ENCODE assay signal across 3 worm cellular contexts in the genomic region with DNA sequence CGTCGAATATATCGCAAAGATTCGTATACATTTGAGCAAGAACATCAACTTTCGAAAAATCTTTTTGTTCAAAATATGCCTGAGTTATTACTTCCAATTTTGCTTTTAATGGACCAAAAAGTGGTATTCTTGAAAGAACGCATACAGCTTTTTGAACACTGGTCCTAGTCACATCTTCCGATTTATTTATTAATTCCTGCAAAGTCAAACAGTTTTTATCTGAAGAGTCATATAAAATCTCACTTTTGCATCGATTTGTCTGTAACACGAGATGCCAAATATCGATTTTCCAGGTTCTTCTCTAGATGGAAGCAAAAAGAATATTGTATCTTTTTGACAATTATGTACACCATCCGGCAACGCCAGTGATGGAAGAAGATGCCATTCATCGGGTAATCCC.
TF ChIP-seq lines count a peak whose summit lies in the region.

No protein-coding gene starts in this region.

TF ChIP-seq in whole organism, L4 larva, 104 proteins besides CTCF, POLR2A, EP300 and RAD21:
- TF ChIP-seq zfp-2 (tag; optimal IDR thresholded peaks at IDR 0.05; lab: Kevin White, UChicago) = no peak
- no peak for TF ChIP-seq mxl-3 (GFP tag; optimal IDR thresholded peaks at IDR 0.05; lab: Kevin White, UChicago)
- no peak for TF ChIP-seq zag-1 (tag; optimal IDR thresholded peaks at IDR 0.05; lab: Kevin White, UChicago)
- TF ChIP-seq daf-8 (GFP tag; IDR thresholded peaks at IDR 0.05; lab: Robert Waterston, UW) = no peak
- no peak for TF ChIP-seq egl-27 (tag; optimal IDR thresholded peaks at IDR 0.05; lab: Kevin White, UChicago)
- TF ChIP-seq lin-38 (GFP tag; IDR thresholded peaks at IDR 0.05; lab: Robert Waterston, UW) = no peak
- no peak for TF ChIP-seq T20F7.1 (GFP tag; optimal IDR thresholded peaks at IDR 0.05; lab: Kevin White, UChicago)
- TF ChIP-seq snpc-4 (tag; optimal IDR thresholded peaks at IDR 0.05; lab: Kevin White, UChicago) = no peak
- TF ChIP-seq lin-13 (GFP tag; optimal IDR thresholded peaks at IDR 0.05; lab: Kevin White, UChicago) = no peak
- no peak for TF ChIP-seq rbr-2 (tag; optimal IDR thresholded peaks at IDR 0.05; lab: Kevin White, UChicago)
- TF ChIP-seq aha-1 (tag; lab: Kevin White, UChicago) = peak; percentile 96
- peak; percentile 4 for TF ChIP-seq nhr-102 (tag; optimal IDR thresholded peaks at IDR 0.05; lab: Kevin White, UChicago)
- TF ChIP-seq lir-3 (tag; optimal IDR thresholded peaks at IDR 0.05; lab: Kevin White, UChicago) = no peak

TF ChIP-seq in whole organism, early embryonic, 17 proteins besides CTCF, POLR2A, EP300 and RAD21:
- peak; percentile 34; the same call in 1 of the 2 replicates for TF ChIP-seq pes-1 (GFP tag; IDR thresholded peaks at IDR 0.05; lab: Robert Waterston, UW)
- TF ChIP-seq hmg-4 (GFP tag; optimal IDR thresholded peaks at IDR 0.05; lab: Kevin White, UChicago) = no peak
- TF ChIP-seq B0310.2 (tag; optimal IDR thresholded peaks at IDR 0.05; lab: Kevin White, UChicago) = no peak
- peak; percentile 70 for TF ChIP-seq ama-1 (optimal IDR thresholded peaks at IDR 0.05; lab: Kevin White, UChicago)

TF ChIP-seq in whole organism, young adult, 124 proteins besides CTCF, POLR2A, EP300 and RAD21:
- TF ChIP-seq lsl-1 (GFP tag; optimal IDR thresholded peaks at IDR 0.05; lab: Kevin White, UChicago) (no peak), snpc-1.3 (tag; optimal IDR thresholded peaks at IDR 0.05; lab: Kevin White, UChicago; ENCODE audit: insufficient read depth) (no peak), Y53G8AR.9 (GFP tag; conservative IDR thresholded peaks at IDR 0.05; lab: Robert Waterston, UW) (no peak), D2030.7 (GFP tag; IDR thresholded peaks at IDR 0.05; lab: Robert Waterston, UW) (no peak), aptf-2 (GFP tag; conservative IDR thresholded peaks at IDR 0.05; lab: Robert Waterston, UW) (no peak), attf-6 (GFP tag; IDR thresholded peaks at IDR 0.05; lab: Robert Waterston, UW) (0 out of 2 replicates have a peak, but pooled peaks have one; percentile 30), B0035.1 (tag; optimal IDR thresholded peaks at IDR 0.05; lab: Kevin White, UChicago) (no peak), repo-1 (tag; optimal IDR thresholded peaks at IDR 0.05; lab: Kevin White, UChicago) (peak; percentile 46), B0261.1 (tag; optimal IDR thresholded peaks at IDR 0.05; lab: Kevin White, UChicago) (no peak)
